Fruit fly (Drosophila melanogaster) whole organism, embryonic: Measurements from ENCODE around the gene CG13386.

Source experiments
- Adf1 ChIP-seq: fragments of 200-800 bp; sonication (Bioruptor generic); IDR thresholded peaks from 2 replicates; pipeline ENCODE4 v1.3.6; 2022; ENCODE audit warnings: missing biosample characterization, missing genetic modification characterization
- B-H2 ChIP-seq: fragments of 200-800 bp; sonication (Bioruptor generic); optimal IDR thresholded peaks from 2 replicates; lab custom pipeline; 2018; ENCODE audit warnings: missing biosample characterization, mild to moderate bottlenecking, missing genetic modification characterization
- CG10274 ChIP-seq: fragments of 200-800 bp; sonication (Bioruptor generic); optimal IDR thresholded peaks from 3 replicates; lab custom pipeline; 2017; ENCODE audit warnings: missing biosample characterization, mild to moderate bottlenecking, missing genetic modification characterization
- CG11093 ChIP-seq: fragments of 200-800 bp; sonication (Bioruptor generic); IDR thresholded peaks from 3 replicates; pipeline ENCODE4 v1.3.6; 2022; ENCODE audit warnings: missing biosample characterization, missing genetic modification characterization
- CG11695 ChIP-seq: fragments of 200-800 bp; sonication (Bioruptor generic); IDR thresholded peaks from 3 replicates; pipeline ENCODE4 v1.3.6; 2022; ENCODE audit warnings: missing biosample characterization, missing genetic modification characterization
- CG12155 ChIP-seq: fragments of 200-800 bp; sonication (Bioruptor generic); optimal IDR thresholded peaks from 3 replicates; lab custom pipeline; 2016; ENCODE audit warnings: missing biosample characterization, missing genetic modification characterization
- CG12942 ChIP-seq: fragments of 200-800 bp; sonication (Bioruptor generic); optimal IDR thresholded peaks from 3 replicates; lab custom pipeline; 2016; ENCODE audit warnings: missing biosample characterization, missing genetic modification characterization
- CG15479 ChIP-seq: fragments of 200-800 bp; sonication (Bioruptor generic); optimal IDR thresholded peaks from 3 replicates; lab custom pipeline; 2019; ENCODE audit warnings: missing biosample characterization, mild to moderate bottlenecking, missing genetic modification characterization, moderate library complexity
- CG17361 ChIP-seq: fragments of 200-800 bp; sonication (Bioruptor generic); IDR thresholded peaks from 3 replicates; pipeline ENCODE4 v1.3.6; 2022; ENCODE audit warnings: missing biosample characterization, missing genetic modification characterization
- CG17385 ChIP-seq: fragments of 200-800 bp; sonication (Bioruptor generic); optimal IDR thresholded peaks from 3 replicates; lab custom pipeline; 2018; ENCODE audit warnings: missing biosample characterization, mild to moderate bottlenecking, missing genetic modification characterization
- CG17612 ChIP-seq: fragments of 200-800 bp; sonication (Bioruptor generic); IDR thresholded peaks from 2 replicates; pipeline ENCODE4 v1.3.6; 2022; ENCODE audit warnings: missing biosample characterization, missing genetic modification characterization
- CG2116 ChIP-seq: fragments of 200-800 bp; sonication (Bioruptor generic); optimal IDR thresholded peaks from 3 replicates; lab custom pipeline; 2018; ENCODE audit warnings: missing biosample characterization, mild to moderate bottlenecking, missing genetic modification characterization
- CG31441 ChIP-seq: fragments of 200-800 bp; sonication (Bioruptor generic); IDR thresholded peaks from 2 replicates; pipeline ENCODE4 v1.3.6; 2022; ENCODE audit warnings: missing biosample characterization, missing genetic modification characterization
- CG32532 ChIP-seq: fragments of 200-800 bp; sonication (Bioruptor generic); IDR thresholded peaks from 2 replicates; pipeline ENCODE4 v1.3.6; 2022; ENCODE audit warnings: missing biosample characterization, missing genetic modification characterization
- CG7987 ChIP-seq: fragments of 200-800 bp; sonication (Bioruptor generic); optimal IDR thresholded peaks from 2 replicates; lab custom pipeline; 2018; ENCODE audit warnings: missing biosample characterization, mild to moderate bottlenecking, missing genetic modification characterization, moderate library complexity
- CG8359 ChIP-seq: fragments of 200-800 bp; sonication (Bioruptor generic); optimal IDR thresholded peaks from 2 replicates; lab custom pipeline; 2017; ENCODE audit warnings: missing biosample characterization, mild to moderate bottlenecking, missing genetic modification characterization, borderline replicate concordance
- CkIIα-i1 ChIP-seq: fragments of 200-800 bp; sonication (Bioruptor generic); IDR thresholded peaks from 2 replicates; pipeline ENCODE4 v1.3.6; 2022; ENCODE audit warnings: missing biosample characterization, missing genetic modification characterization
- CoRest ChIP-seq: fragments of 200-800 bp; sonication (Bioruptor generic); optimal IDR thresholded peaks from 3 replicates; lab custom pipeline; 2018; ENCODE audit warnings: missing biosample characterization, mild to moderate bottlenecking, missing genetic modification characterization, moderate library complexity
- D19A ChIP-seq: fragments of 200-800 bp; optimal IDR thresholded peaks from 3 replicates; lab custom pipeline; 2019; ENCODE audit warnings: missing biosample characterization, mild to moderate bottlenecking, missing genetic modification characterization, moderate library complexity
- Dll ChIP-seq: fragments of 200-800 bp; sonication (Bioruptor generic); IDR thresholded peaks from 4 replicates; pipeline ENCODE4 v1.3.6; 2022; ENCODE audit warnings: missing biosample characterization, missing genetic modification characterization; ENCODE audit not compliant: partially characterized antibody
- Doc2 ChIP-seq: fragments of 200-800 bp; sonication (Bioruptor generic); IDR thresholded peaks from 2 replicates; pipeline ENCODE4 v1.3.6; 2022; ENCODE audit warnings: missing biosample characterization, missing genetic modification characterization
- Ets97D ChIP-seq: fragments of 200-800 bp; sonication (Bioruptor generic); optimal IDR thresholded peaks from 3 replicates; lab custom pipeline; 2016; ENCODE audit warnings: missing biosample characterization, missing genetic modification characterization
- H15 ChIP-seq: fragments of 200-800 bp; sonication (Bioruptor generic); IDR thresholded peaks from 3 replicates; pipeline ENCODE4 v1.3.6; 2022; ENCODE audit warnings: missing biosample characterization, missing genetic modification characterization
- Hr51 ChIP-seq, 2 experiments: fragments of 200-800 bp; sonication (Bioruptor generic); optimal IDR thresholded peaks; 2 replicates in 1 of 2; 3 replicates in 1 of 2; lab custom pipeline; 2016 to 2018; ENCODE audit warnings: missing biosample characterization in 2 of 2, missing genetic modification characterization in 2 of 2, mild to moderate bottlenecking in 1 of 2, moderate library complexity in 1 of 2
- Kr ChIP-seq: fragments of 200-800 bp; sonication (Bioruptor generic); optimal IDR thresholded peaks from 2 replicates; lab custom pipeline; 2017; ENCODE audit warnings: missing biosample characterization, mild to moderate bottlenecking, missing genetic modification characterization
- Side ChIP-seq: fragments of 200-800 bp; sonication (Bioruptor generic); optimal IDR thresholded peaks from 2 replicates; lab custom pipeline; 2016; ENCODE audit warnings: missing biosample characterization, missing genetic modification characterization
- Sry-δ ChIP-seq: fragments of 200-800 bp; sonication (Bioruptor generic); optimal IDR thresholded peaks from 2 replicates; lab custom pipeline; 2016; ENCODE audit warnings: missing biosample characterization, missing genetic modification characterization
- Tbp ChIP-seq: fragments of >200 bp; optimal IDR thresholded peaks from 2 replicates; lab custom pipeline; 2018; ENCODE audit warnings: missing biosample characterization, missing genetic modification characterization
- abd-A ChIP-seq: fragments of 200-800 bp; sonication (Bioruptor generic); optimal IDR thresholded peaks from 3 replicates; lab custom pipeline; 2019; ENCODE audit warnings: missing biosample characterization, mild to moderate bottlenecking, missing genetic modification characterization, moderate library complexity
- al ChIP-seq: fragments of 200-800 bp; sonication (Bioruptor generic); IDR thresholded peaks from 2 replicates; pipeline ENCODE4 v1.3.6; 2022; ENCODE audit warnings: missing biosample characterization, missing genetic modification characterization
- ato ChIP-seq: fragments of 200-800 bp; sonication (Bioruptor generic); IDR thresholded peaks from 2 replicates; pipeline ENCODE4 v1.3.6; 2022; ENCODE audit warnings: missing biosample characterization, missing genetic modification characterization; ENCODE audit not compliant: partially characterized antibody
- bab2 ChIP-seq: fragments of 200-800 bp; sonication (Bioruptor generic); optimal IDR thresholded peaks from 2 replicates; lab custom pipeline; 2016; ENCODE audit warnings: missing biosample characterization, missing genetic modification characterization
- bbx ChIP-seq: fragments of 200-800 bp; sonication (Bioruptor generic); IDR thresholded peaks from 2 replicates; pipeline ENCODE4 v1.3.6; 2022; ENCODE audit warnings: missing biosample characterization, missing genetic modification characterization; ENCODE audit not compliant: partially characterized antibody
- crp ChIP-seq, 2 experiments: fragments of 200-800 bp; sonication (Bioruptor generic); optimal IDR thresholded peaks; 2 replicates in 1 of 2; 3 replicates in 1 of 2; lab custom pipeline; 2017; ENCODE audit warnings: missing biosample characterization in 2 of 2, missing genetic modification characterization in 2 of 2, mild to moderate bottlenecking in 1 of 2, moderate library complexity in 1 of 2
- dati ChIP-seq: fragments of 200-800 bp; sonication (Bioruptor generic); IDR thresholded peaks from 2 replicates; pipeline ENCODE4 v1.3.6; 2022; ENCODE audit warnings: missing biosample characterization, missing genetic modification characterization
- en ChIP-seq: fragments of 200-800 bp; sonication (Bioruptor generic); optimal IDR thresholded peaks from 2 replicates; lab custom pipeline; 2016; ENCODE audit warnings: missing biosample characterization, missing genetic modification characterization
- fd64A ChIP-seq: fragments of 200-800 bp; sonication (Bioruptor generic); optimal IDR thresholded peaks from 3 replicates; lab custom pipeline; 2018; ENCODE audit warnings: missing biosample characterization, mild to moderate bottlenecking, missing genetic modification characterization
- ftz-f1 ChIP-seq: fragments of 200-800 bp; sonication (Bioruptor generic); optimal IDR thresholded peaks from 2 replicates; lab custom pipeline; 2016; ENCODE audit warnings: missing biosample characterization, missing genetic modification characterization
- gro ChIP-seq: fragments of 200-800 bp; sonication (Bioruptor generic); optimal IDR thresholded peaks from 2 replicates; lab custom pipeline; 2016; ENCODE audit warnings: missing biosample characterization, missing genetic modification characterization
- ind ChIP-seq: fragments of 200-800 bp; sonication (Bioruptor generic); optimal IDR thresholded peaks from 3 replicates; lab custom pipeline; 2016; ENCODE audit warnings: missing biosample characterization, missing genetic modification characterization
- knrl ChIP-seq: fragments of 200-800 bp; sonication (Bioruptor generic); IDR thresholded peaks from 3 replicates; pipeline ENCODE4 v1.3.6; 2022; ENCODE audit warnings: missing biosample characterization, missing genetic modification characterization; ENCODE audit not compliant: partially characterized antibody
- onecut ChIP-seq: fragments of 200-800 bp; sonication (Bioruptor generic); IDR thresholded peaks from 2 replicates; pipeline ENCODE4 v1.3.6; 2022; ENCODE audit warnings: missing biosample characterization, missing genetic modification characterization
- org-1 ChIP-seq: fragments of 200-800 bp; sonication (Bioruptor generic); optimal IDR thresholded peaks from 2 replicates; lab custom pipeline; 2017; ENCODE audit warnings: missing biosample characterization, missing genetic modification characterization
- pfk ChIP-seq: fragments of 200-800 bp; sonication (Bioruptor generic); optimal IDR thresholded peaks from 2 replicates; lab custom pipeline; 2018; ENCODE audit warnings: missing biosample characterization, mild to moderate bottlenecking, missing genetic modification characterization, moderate library complexity
- prd ChIP-seq, 3 experiments: fragments of >200 bp in 2 of 3; fragments of 200-800 bp in 1 of 3; sonication (Bioruptor generic) in 1 of 3; optimal IDR thresholded peaks in 2 of 3; IDR thresholded peaks in 1 of 3; 2 replicates in 2 of 3; 3 replicates in 1 of 3; pipeline versions ENCODE4 v1.3.6 to Lab custom; 2017 to 2022; ENCODE audit warnings: missing biosample characterization in 1 of 3, missing genetic modification characterization in 1 of 3
- slbo ChIP-seq: fragments of 200-800 bp; sonication (Bioruptor generic); IDR thresholded peaks from 2 replicates; pipeline ENCODE4 v1.3.6; 2022; ENCODE audit warnings: missing biosample characterization, missing genetic modification characterization
- trem ChIP-seq: fragments of 200-800 bp; optimal IDR thresholded peaks from 3 replicates; lab custom pipeline; 2019; ENCODE audit warnings: missing biosample characterization, mild to moderate bottlenecking, missing genetic modification characterization, moderate library complexity
- trh ChIP-seq: fragments of 200-800 bp; sonication (Bioruptor generic); optimal IDR thresholded peaks from 2 replicates; lab custom pipeline; 2016; ENCODE audit warnings: missing biosample characterization, missing genetic modification characterization
- ttk ChIP-seq: fragments of 200-800 bp; sonication (Bioruptor generic); IDR thresholded peaks from 2 replicates; pipeline ENCODE4 v2.1.2; 2022; ENCODE audit warnings: missing biosample characterization, missing genetic modification characterization
- zf30C ChIP-seq: fragments of 200-800 bp; sonication (Bioruptor generic); optimal IDR thresholded peaks from 3 replicates; lab custom pipeline; 2018; ENCODE audit warnings: missing biosample characterization, mild to moderate bottlenecking, missing genetic modification characterization

CG13386 gene

DNA sequence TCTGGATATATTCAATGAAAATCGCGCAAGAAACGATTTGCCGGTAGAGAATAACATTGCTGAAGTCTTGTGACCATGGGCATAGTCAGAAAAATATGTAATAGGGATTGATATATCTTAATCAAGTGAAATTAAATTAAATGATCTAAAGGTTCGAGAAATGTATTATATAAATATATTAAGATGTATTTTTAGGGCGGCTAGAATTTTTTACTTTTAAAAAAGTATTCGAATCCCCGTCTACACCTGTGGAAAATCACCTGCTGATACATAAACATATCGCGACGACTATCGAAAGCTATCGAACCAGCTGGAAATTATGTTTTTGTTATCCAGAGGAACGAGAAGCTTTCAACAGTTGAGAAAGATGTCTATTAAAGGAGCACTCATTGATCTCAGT lies 22.1 kb upstream of the CG13386 start, which contains the start of the genes CG13390 and CG17294 (continued):
- TF ChIP-seq Side (peak; percentile 93), crp (GFP tag; optimal IDR thresholded peaks at IDR 0.05; lab: Kevin White, UChicago) (peak; percentile 52 to 85), CG7987 (GFP tag; lab: Kevin White, UChicago) (peak; percentile 98), CG8359 (GFP tag; lab: Kevin White, UChicago) (peak; percentile 95), ttk (GFP tag; lab: Robert Waterston, UW) (peak; percentile 99), Tbp (GFP tag; lab: Kevin White, UChicago) (no peak), Hr51 (GFP tag; optimal IDR thresholded peaks at IDR 0.05; lab: Kevin White, UChicago) (peak; percentile 96 to 100), bbx (GFP tag; lab: Robert Waterston, UW) (peak; percentile 70), trh (peak; percentile 98), fd64A (GFP tag; lab: Kevin White, UChicago) (peak; percentile 98), trem (tag; lab: Kevin White, UChicago) (peak; percentile 97), CG32532 (GFP tag; lab: Robert Waterston, UW) (peak; percentile 100), H15 (peak; percentile 100), knrl (GFP tag; lab: Robert Waterston, UW) (peak; percentile 76), Kr (GFP tag; lab: Kevin White, UChicago) (peak; percentile 74), CG17361 (GFP tag; lab: Robert Waterston, UW) (peak; percentile 100), al (GFP tag; lab: Robert Waterston, UW) (peak; percentile 100), CG11093 (GFP tag; lab: Robert Waterston, UW) (peak; percentile 99), CkIIα-i1 (peak; percentile 98), bab2 (GFP tag; lab: Kevin White, UChicago) (peak; percentile 96), en (GFP tag; lab: Kevin White, UChicago) (peak; percentile 79), ind (GFP tag; lab: Kevin White, UChicago) (peak; percentile 99), CG31441 (GFP tag; lab: Robert Waterston, UW) (peak; percentile 100), Dll (GFP tag; lab: Robert Waterston, UW) (peak; percentile 86), prd (optimal IDR thresholded peaks at IDR 0.05; lab: Kevin White, UChicago) (no peak), prd (GFP tag; IDR thresholded peaks at IDR 0.05; lab: Robert Waterston, UW) (peak; percentile 100), CG15479 (GFP tag; lab: Kevin White, UChicago) (peak; percentile 84), CG2116 (peak; percentile 92), B-H2 (peak; percentile 99), gro (GFP tag; lab: Kevin White, UChicago) (peak; percentile 97), CG10274 (peak; percentile 94), CG12155 (GFP tag; lab: Kevin White, UChicago) (peak; percentile 99), CG17385 (GFP tag; lab: Kevin White, UChicago) (peak; percentile 99), CG11695 (GFP tag; lab: Robert Waterston, UW) (peak; percentile 100), ato (GFP tag; lab: Robert Waterston, UW) (0 out of 2 replicates have a peak, but pooled peaks have one; percentile 40), CG17612 (peak; percentile 99), Adf1 (peak; percentile 93), slbo (GFP tag; lab: Robert Waterston, UW) (peak; percentile 100), Sry-δ (peak; percentile 63), CoRest (tag; lab: Kevin White, UChicago) (peak; percentile 100), abd-A (tag; lab: Kevin White, UChicago) (peak; percentile 98), org-1 (peak; percentile 98), ftz-f1 (GFP tag; lab: Kevin White, UChicago) (peak; percentile 82), zf30C (GFP tag; lab: Kevin White, UChicago) (peak; percentile 54), D19A (tag; lab: Kevin White, UChicago) (peak; percentile 98), CG12942 (GFP tag; lab: Kevin White, UChicago) (peak; percentile 99), pfk (GFP tag; lab: Kevin White, UChicago) (peak; percentile 79), Ets97D (GFP tag; lab: Kevin White, UChicago) (peak; percentile 90), onecut (peak; percentile 99), Doc2 (GFP tag; lab: Robert Waterston, UW) (peak; percentile 98), dati (GFP tag; lab: Robert Waterston, UW) (peak; percentile 98)
